Fruit fly (Drosophila melanogaster) whole organism, pupa: Measurements from ENCODE around the gene CG5214.

Experiments
- CG10348 ChIP-seq: fragments of 200-800 bp; sonication (Bioruptor generic); IDR thresholded peaks from 2 replicates; pipeline ENCODE4 v1.3.6; 2022; ENCODE audit warnings: missing biosample characterization, missing genetic modification characterization
- CG12605 ChIP-seq: fragments of 200-800 bp; sonication (Bioruptor generic); IDR thresholded peaks from 2 replicates; pipeline ENCODE4 v1.3.6; 2022; ENCODE audit warnings: missing biosample characterization, missing genetic modification characterization
- CG13204 ChIP-seq: fragments of 200-800 bp; sonication (Bioruptor generic); optimal IDR thresholded peaks from 2 replicates; lab custom pipeline; 2018; ENCODE audit warnings: missing biosample characterization, mild to moderate bottlenecking, missing genetic modification characterization, moderate library complexity
- CG14655 ChIP-seq: fragments of 200-800 bp; sonication (Bioruptor generic); optimal IDR thresholded peaks from 3 replicates; lab custom pipeline; 2017; ENCODE audit warnings: mild to moderate bottlenecking, missing biosample characterization, missing genetic modification reagents, missing genetic modification characterization
- CG15710 ChIP-seq: fragments of 200-800 bp; sonication (Bioruptor generic); optimal IDR thresholded peaks from 2 replicates; lab custom pipeline; 2018; ENCODE audit warnings: missing biosample characterization, mild to moderate bottlenecking, missing genetic modification characterization, moderate library complexity
- CG17806 ChIP-seq: fragments of 200-800 bp; sonication (Bioruptor generic); optimal IDR thresholded peaks from 2 replicates; lab custom pipeline; 2018; ENCODE audit warnings: missing biosample characterization, mild to moderate bottlenecking, missing genetic modification characterization, moderate library complexity
- CG32121 ChIP-seq: fragments of 200-800 bp; sonication (Bioruptor generic); IDR thresholded peaks from 2 replicates; pipeline ENCODE4 v1.3.6; 2022; ENCODE audit warnings: missing biosample characterization, missing genetic modification characterization
- CG34367 ChIP-seq: fragments of 200-800 bp; sonication (Bioruptor generic); optimal IDR thresholded peaks from 2 replicates; lab custom pipeline; 2018; ENCODE audit warnings: missing biosample characterization, mild to moderate bottlenecking, missing genetic modification characterization
- CG4496 ChIP-seq: fragments of 200-800 bp; sonication (Bioruptor generic); IDR thresholded peaks from 3 replicates; pipeline ENCODE4 v1.3.6; 2022; ENCODE audit warnings: missing biosample characterization, missing genetic modification characterization
- CG8159 ChIP-seq: fragments of 200-800 bp; sonication (Bioruptor generic); optimal IDR thresholded peaks from 3 replicates; lab custom pipeline; 2018; ENCODE audit warnings: missing biosample characterization, mild to moderate bottlenecking, missing genetic modification characterization, moderate library complexity
- CG8301 ChIP-seq: fragments of 200-800 bp; sonication (Bioruptor generic); optimal IDR thresholded peaks from 2 replicates; lab custom pipeline; 2018; ENCODE audit warnings: missing biosample characterization, mild to moderate bottlenecking, missing genetic modification characterization
- CG9948 ChIP-seq: fragments of 200-800 bp; sonication (Bioruptor generic); optimal IDR thresholded peaks from 2 replicates; lab custom pipeline; 2018; ENCODE audit warnings: missing biosample characterization, mild to moderate bottlenecking, missing genetic modification characterization, moderate library complexity
- D1 ChIP-seq: fragments of 200-800 bp; sonication (Bioruptor generic); optimal IDR thresholded peaks from 2 replicates; lab custom pipeline; 2018; ENCODE audit warnings: missing biosample characterization, mild to moderate bottlenecking, missing genetic modification characterization, moderate library complexity
- EcR ChIP-seq: fragments of 200-800 bp; sonication (Bioruptor generic); optimal IDR thresholded peaks from 3 replicates; lab custom pipeline; 2019; ENCODE audit warnings: missing biosample characterization, missing genetic modification characterization, mild to moderate bottlenecking, moderate library complexity, missing genetic modification reagents
- Ets98B ChIP-seq: fragments of 200-800 bp; sonication (Bioruptor generic); IDR thresholded peaks from 2 replicates; pipeline ENCODE4 v1.3.6; 2022; ENCODE audit warnings: missing biosample characterization, missing genetic modification characterization
- Pif1A ChIP-seq: fragments of 200-800 bp; sonication (Bioruptor generic); optimal IDR thresholded peaks from 3 replicates; lab custom pipeline; 2016; ENCODE audit warnings: missing biosample characterization, missing genetic modification characterization
- Pif1B ChIP-seq: fragments of 200-800 bp; sonication (Bioruptor generic); optimal IDR thresholded peaks from 3 replicates; lab custom pipeline; 2016; ENCODE audit warnings: missing biosample characterization, missing genetic modification characterization
- Snoo ChIP-seq: fragments of 200-800 bp; sonication (Bioruptor generic); optimal IDR thresholded peaks from 3 replicates; lab custom pipeline; 2017; ENCODE audit warnings: missing biosample characterization, mild to moderate bottlenecking, missing genetic modification characterization, inconsistent platforms
- fd96Ca ChIP-seq: fragments of 200-800 bp; sonication (Bioruptor generic); IDR thresholded peaks from 3 replicates; pipeline ENCODE4 v1.3.6; 2022; ENCODE audit warnings: missing biosample characterization, missing genetic modification characterization
- gl ChIP-seq: fragments of 200-800 bp; sonication (Bioruptor generic); optimal IDR thresholded peaks from 2 replicates; lab custom pipeline; 2018; ENCODE audit warnings: missing biosample characterization, mild to moderate bottlenecking, missing genetic modification characterization
- rn ChIP-seq: fragments of 200-800 bp; sonication (Bioruptor generic); IDR thresholded peaks from 2 replicates; pipeline ENCODE4 v1.3.6; 2022; ENCODE audit warnings: missing biosample characterization, missing genetic modification characterization

CG5214 gene

DNA sequence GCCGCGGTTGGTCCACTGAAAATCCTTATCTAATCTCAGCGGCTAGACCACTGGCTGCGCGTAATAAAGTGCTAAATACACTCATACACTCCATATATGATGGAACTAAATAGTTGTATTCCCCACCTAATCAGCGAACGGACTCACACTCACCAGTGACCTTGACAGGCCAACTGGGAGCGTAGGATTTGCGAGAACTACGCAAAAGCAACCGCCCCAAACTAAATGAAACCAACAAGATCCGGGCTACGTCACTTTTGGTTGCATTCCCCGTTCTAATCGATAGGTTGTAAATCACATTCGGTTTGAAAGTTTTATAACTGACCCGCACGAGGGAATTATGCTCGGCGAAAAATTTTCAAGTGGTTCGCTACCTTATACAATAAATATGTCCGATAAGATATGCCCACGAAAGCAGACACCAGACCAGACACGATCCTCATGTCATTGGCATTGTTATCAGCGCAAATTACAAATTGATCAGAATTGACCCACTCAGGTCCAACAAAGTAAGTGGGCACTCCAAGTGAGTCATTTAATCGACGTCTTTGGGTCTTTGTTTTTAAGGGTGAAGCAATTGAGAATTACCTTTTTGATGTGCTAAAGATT lies 44.8 kb upstream of the CG5214 start:
- TF ChIP-seq Snoo, result peak; percentile 29
- TF ChIP-seq CG17806 (tag; lab: Kevin White, UChicago), result no peak

DNA sequence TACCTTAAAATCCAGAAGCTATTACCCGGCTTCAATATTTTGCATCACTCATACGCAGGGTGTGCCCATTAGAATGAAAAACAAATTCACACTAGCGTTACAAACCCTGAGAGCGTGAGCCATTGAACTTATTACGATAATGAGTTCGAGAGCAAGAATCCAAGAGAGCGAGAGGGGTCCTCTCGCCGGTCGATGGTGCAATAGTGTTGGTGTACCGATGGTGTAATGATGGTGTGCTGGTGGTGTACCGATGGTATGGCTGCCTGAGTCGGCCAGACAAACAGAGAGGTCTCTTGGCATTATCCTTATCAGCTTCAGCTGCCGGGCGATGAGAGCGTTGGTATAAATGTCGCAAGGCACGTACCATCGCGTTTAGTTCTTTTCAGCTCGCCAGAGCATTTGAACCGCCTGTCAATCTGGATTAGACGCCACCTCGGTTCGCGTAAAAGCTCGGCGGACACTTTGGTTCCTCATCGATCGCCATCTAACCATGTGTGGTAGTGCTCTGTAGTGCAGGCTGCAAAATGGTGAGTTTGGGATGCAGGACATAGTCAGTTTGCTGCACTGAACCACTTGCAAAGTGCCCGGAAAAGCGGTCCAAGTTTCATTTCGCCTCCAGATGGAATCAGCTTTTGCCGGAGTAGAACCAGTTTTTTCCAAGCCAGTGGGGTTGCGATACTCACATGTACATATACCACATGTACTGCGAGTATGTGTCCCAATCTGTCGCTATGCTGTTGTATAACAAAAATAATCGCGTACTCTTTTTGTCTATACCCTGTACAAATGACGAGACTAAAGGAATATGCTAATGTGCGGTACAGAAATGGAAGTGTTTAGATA lies 43.8 kb upstream of the CG5214 start:
- no peak for TF ChIP-seq CG8301
- no peak for TF ChIP-seq CG12605
- TF ChIP-seq EcR (GFP tag; lab: Kevin White, UChicago), result peak; percentile 94
- TF ChIP-seq, all 21 proteins: peak for 1

DNA sequence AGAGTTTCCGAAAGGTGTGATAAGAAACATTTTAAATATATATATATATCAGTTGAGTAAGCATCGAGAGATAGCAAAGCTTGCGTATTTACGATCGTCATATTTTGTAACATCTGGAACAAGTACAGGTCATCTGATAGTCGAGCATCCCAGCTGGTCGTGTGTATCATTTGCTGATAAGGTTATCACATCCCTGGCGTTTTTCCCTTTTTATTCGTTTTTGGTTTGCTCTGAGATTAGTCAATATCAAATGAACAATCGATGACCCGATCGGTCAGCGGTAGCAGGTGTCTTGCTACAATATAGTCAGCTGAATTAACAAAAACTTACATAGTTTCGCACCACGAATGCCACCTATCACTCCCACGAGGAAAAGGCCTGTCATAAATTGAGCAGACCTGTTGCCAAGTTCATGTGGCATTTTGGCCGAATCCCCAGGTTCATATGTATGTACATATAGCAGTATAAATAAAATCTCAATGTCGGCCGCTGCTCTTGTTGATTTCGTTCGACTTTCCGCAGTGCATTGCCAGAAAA lies 43.1 kb upstream of the CG5214 start:
- TF ChIP-seq Pif1B (GFP tag; lab: Kevin White, UChicago) (peak; percentile 80), rn (GFP tag; lab: Robert Waterston, UW) (no peak), CG17806 (tag; lab: Kevin White, UChicago) (peak; percentile 64), EcR (GFP tag; lab: Kevin White, UChicago) (no peak), Snoo (peak; percentile 62), CG14655 (GFP tag; lab: Kevin White, UChicago) (peak; percentile 67), Pif1A (GFP tag; lab: Kevin White, UChicago) (peak; percentile 81), CG8301 (peak; percentile 57), fd96Ca (GFP tag; lab: Robert Waterston, UW) (peak; percentile 71; the same call in 2 of the 3 replicates), CG8159 (tag; lab: Kevin White, UChicago) (peak; percentile 67), CG10348 (GFP tag; lab: Robert Waterston, UW) (no peak), CG15710 (tag; lab: Kevin White, UChicago) (peak; percentile 49), Ets98B (GFP tag; lab: Robert Waterston, UW) (peak; percentile 57; the same call in 1 of the 2 replicates), CG13204 (GFP tag; lab: Kevin White, UChicago) (no peak), D1 (no peak), gl (tag; lab: Kevin White, UChicago) (no peak), CG12605 (no peak), CG9948 (tag; lab: Kevin White, UChicago) (peak; percentile 50), CG32121 (GFP tag; lab: Robert Waterston, UW) (peak; percentile 67), CG34367 (tag; lab: Kevin White, UChicago) (peak; percentile 24), CG4496 (GFP tag; lab: Robert Waterston, UW) (peak; percentile 65; the same call in 2 of the 3 replicates)

DNA sequence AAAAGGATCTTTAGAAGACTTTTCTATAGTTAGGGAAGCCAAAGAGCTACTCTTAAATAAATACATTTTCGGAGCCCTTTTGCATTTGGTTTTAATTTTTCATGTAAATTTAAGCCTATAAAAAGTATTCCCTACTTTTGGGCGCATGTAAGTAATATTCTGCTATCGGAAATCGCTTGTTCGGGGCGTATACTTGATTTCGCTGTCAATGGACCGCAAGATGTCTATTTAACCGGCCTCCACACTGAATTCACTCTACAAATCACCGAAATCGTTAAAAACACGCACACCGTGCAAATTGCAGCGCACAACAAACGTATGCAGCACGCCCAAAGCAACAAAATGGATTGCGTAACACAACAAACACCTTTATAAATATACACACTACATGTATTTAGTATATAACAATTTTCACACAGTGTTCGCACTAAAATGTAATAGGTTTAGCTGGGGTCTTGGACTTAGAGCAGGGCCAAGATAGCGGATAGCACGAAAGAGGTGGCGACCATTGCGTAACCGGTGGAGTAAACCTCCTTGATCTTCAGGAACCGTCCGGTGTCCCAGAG lies 35.3 kb upstream of the CG5214 start:
- TF ChIP-seq EcR (GFP tag; lab: Kevin White, UChicago), result peak; percentile 42
- TF ChIP-seq rn (GFP tag; lab: Robert Waterston, UW), result no peak
- TF ChIP-seq, all 21 proteins: peak for 1

DNA sequence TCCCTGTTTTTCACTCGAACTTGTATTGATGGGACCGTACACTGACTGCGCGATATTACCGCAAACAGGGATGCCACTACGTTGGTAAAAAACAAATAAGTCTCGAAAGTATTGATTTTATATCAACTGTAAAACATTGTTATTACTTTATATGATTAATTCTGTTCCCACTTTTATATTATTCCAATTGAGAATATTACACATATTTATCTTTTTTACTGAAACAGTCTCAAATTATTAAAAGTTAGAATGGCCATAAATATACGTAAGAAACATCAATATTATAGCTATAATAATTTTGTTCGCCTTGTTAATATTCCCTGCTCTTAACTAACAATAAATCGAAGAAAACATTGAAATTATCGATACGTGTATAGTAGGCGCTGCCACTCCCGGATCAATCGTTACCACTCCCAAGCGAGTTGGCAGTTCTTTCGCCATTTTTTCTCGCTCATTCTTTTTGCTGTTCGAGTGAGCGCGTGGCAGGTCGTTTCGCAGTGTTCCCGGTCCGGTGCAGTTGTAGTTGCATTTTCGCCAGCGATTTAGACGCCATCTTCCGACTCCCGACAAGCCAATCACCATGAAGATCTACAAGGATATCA lies 34.2 kb upstream of the CG5214 start, which contains the start of the genes SdhC and Tctp:
TSS of gene SdhC (minus strand) at position 49 of the 602 bp plus-strand sequence.
TSS of gene Tctp (plus strand) at position 447 of the 602 bp plus-strand sequence.
- TF ChIP-seq Pif1B (GFP tag; lab: Kevin White, UChicago) (peak; percentile 14), Snoo (peak; percentile 4), rn (GFP tag; lab: Robert Waterston, UW) (no peak), CG9948 (tag; lab: Kevin White, UChicago) (peak; percentile 3), Ets98B (GFP tag; lab: Robert Waterston, UW) (peak; percentile 36), fd96Ca (GFP tag; lab: Robert Waterston, UW) (no peak), Pif1A (GFP tag; lab: Kevin White, UChicago) (peak; percentile 52), CG14655 (GFP tag; lab: Kevin White, UChicago) (no peak), gl (tag; lab: Kevin White, UChicago) (no peak), CG34367 (tag; lab: Kevin White, UChicago) (peak; percentile 4), CG12605 (no peak), CG10348 (GFP tag; lab: Robert Waterston, UW) (no peak), CG15710 (tag; lab: Kevin White, UChicago) (peak; percentile 18), EcR (GFP tag; lab: Kevin White, UChicago) (no peak), CG13204 (GFP tag; lab: Kevin White, UChicago) (no peak), CG8159 (tag; lab: Kevin White, UChicago) (peak; percentile 47), CG32121 (GFP tag; lab: Robert Waterston, UW) (no peak), CG17806 (tag; lab: Kevin White, UChicago) (no peak), CG4496 (GFP tag; lab: Robert Waterston, UW) (no peak), CG8301 (peak; percentile 15), D1 (no peak)
